Worm (Caenorhabditis elegans): ENCODE data around the gene mdt-28.

ce11 chrV:15572613-15573012 is 2.6 kb downstream of the mdt-28 start, which contains the start of gene fbxa-94:
- no peak for TF ChIP-seq mep-1 (tag; optimal IDR thresholded peaks at IDR 0.05)
- TF ChIP-seq nhr-12 (tag; optimal IDR thresholded peaks at IDR 0.05), result no peak
- no peak for TF ChIP-seq mab-5 (tag; optimal IDR thresholded peaks at IDR 0.05)
- TF ChIP-seq lsy-2 (tag; optimal IDR thresholded peaks at IDR 0.05), result no peak
- no peak for TF ChIP-seq nhr-237 (tag; optimal IDR thresholded peaks at IDR 0.05)
- TF ChIP-seq ham-2 (GFP tag; optimal IDR thresholded peaks at IDR 0.05), result no peak
- TF ChIP-seq snpc-4 (tag; optimal IDR thresholded peaks at IDR 0.05), result no peak
- TF ChIP-seq unc-62 (GFP tag; optimal IDR thresholded peaks at IDR 0.05), result no peak
- TF ChIP-seq lin-13 (tag; optimal IDR thresholded peaks at IDR 0.05), result no peak
- TF ChIP-seq ztf-11 (tag; optimal IDR thresholded peaks at IDR 0.05), result no peak
- no peak for TF ChIP-seq blmp-1 (tag; optimal IDR thresholded peaks at IDR 0.05)
- no peak for TF ChIP-seq nhr-28 (tag; optimal IDR thresholded peaks at IDR 0.05)
